Fruit fly (Drosophila melanogaster): ENCODE results near the gene Sptr.

DNA sequence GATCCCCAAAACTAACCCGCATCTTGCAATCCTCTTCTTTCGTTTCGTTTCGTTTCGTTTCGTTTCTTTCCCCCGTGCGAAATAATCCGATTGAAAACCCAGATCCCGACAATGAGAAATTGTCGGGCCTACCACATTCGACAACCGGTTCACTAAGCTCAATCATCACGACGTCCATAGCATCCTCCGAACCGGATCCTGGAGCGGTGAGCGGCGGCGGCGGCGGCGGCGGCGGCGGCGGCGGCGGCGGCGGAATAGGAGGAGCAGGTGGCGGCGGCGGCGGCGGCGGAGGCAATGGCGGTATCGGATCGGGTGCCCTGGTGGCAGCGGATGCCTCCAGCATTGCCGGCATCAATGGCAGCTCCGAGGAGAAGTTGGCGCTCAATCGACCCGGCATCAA is 48.0 kb upstream of the Sptr start:
- TF ChIP-seq Dll (optimal IDR thresholded peaks at IDR 0.05), result no peak
- no peak for TF ChIP-seq usp (GFP tag; optimal IDR thresholded peaks at IDR 0.05)
